Fruit fly (Drosophila melanogaster): Measurements from ENCODE around the gene cDIP.

Gene cDIP

DNA sequence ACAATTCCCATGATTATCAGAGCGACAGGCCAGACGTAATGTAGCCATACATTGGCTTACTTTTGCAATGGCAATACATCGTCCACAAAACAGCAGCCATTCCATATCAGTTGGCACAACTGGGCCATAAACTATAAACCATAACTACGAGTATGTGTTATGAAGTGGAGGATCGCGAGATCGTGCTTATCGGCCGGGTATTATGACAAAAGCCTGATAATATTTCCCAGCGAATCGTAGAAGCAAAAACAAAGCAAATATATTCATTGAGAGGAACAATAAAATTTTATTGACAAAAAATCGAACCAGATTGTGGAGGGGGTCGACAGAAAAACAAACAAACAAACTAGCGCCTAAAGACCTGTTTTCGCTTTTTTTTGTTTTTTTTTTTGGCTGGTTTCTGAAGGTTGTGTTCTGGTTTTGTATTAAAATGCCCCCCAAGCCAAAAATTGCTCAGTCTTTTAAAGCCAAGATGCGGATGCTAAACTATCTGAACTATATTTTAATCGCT lies 2.5 kb upstream of the cDIP start, which contains the start of gene CG5810 (continued):
- TF ChIP-seq CG7786 (GFP tag; optimal IDR thresholded peaks at IDR 0.05) (no peak), CG31365 (tag; optimal IDR thresholded peaks at IDR 0.05) (no peak), CG8944 (GFP tag; optimal IDR thresholded peaks at IDR 0.05) (no peak), Ets97D (GFP tag; optimal IDR thresholded peaks at IDR 0.05) (no peak), CG14965 (GFP tag; optimal IDR thresholded peaks at IDR 0.05; ENCODE audit: borderline replicate concordance) (no peak), bab2 (GFP tag; optimal IDR thresholded peaks at IDR 0.05) (no peak), CG2116 (GFP tag; optimal IDR thresholded peaks at IDR 0.05) (no peak), CG10209 (GFP tag; optimal IDR thresholded peaks at IDR 0.05) (no peak), cwo (GFP tag; optimal IDR thresholded peaks at IDR 0.05) (peak; percentile 60), Kr (GFP tag; optimal IDR thresholded peaks at IDR 0.05) (no peak), otp (GFP tag; IDR thresholded peaks at IDR 0.05) (no peak), Blimp-1 (GFP tag; optimal IDR thresholded peaks at IDR 0.05) (no peak), D19B (GFP tag; optimal IDR thresholded peaks at IDR 0.05) (no peak), CG8089 (GFP tag; optimal IDR thresholded peaks at IDR 0.05) (no peak), zen2 (GFP tag; IDR thresholded peaks at IDR 0.05; ENCODE audit: partially characterized antibody) (no peak), ci (GFP tag; IDR thresholded peaks at IDR 0.05) (no peak), hbn (GFP tag; IDR thresholded peaks at IDR 0.05; ENCODE audit: partially characterized antibody) (no peak), sisA (GFP tag; IDR thresholded peaks at IDR 0.05) (no peak), Usf (GFP tag; optimal IDR thresholded peaks at IDR 0.05) (no peak), CG2199 (GFP tag; IDR thresholded peaks at IDR 0.05) (no peak), TFAM (GFP tag; optimal IDR thresholded peaks at IDR 0.05) (no peak), Hr39 (optimal IDR thresholded peaks at IDR 0.05) (no peak), CG8281 (tag; optimal IDR thresholded peaks at IDR 0.05) (peak; percentile 7), CG34376 (GFP tag; optimal IDR thresholded peaks at IDR 0.05) (peak; percentile 93), CG9932 (GFP tag; IDR thresholded peaks at IDR 0.05) (no peak), CG17359 (tag; optimal IDR thresholded peaks at IDR 0.05) (no peak), CG11398 (GFP tag; optimal IDR thresholded peaks at IDR 0.05) (no peak), E2f1 (GFP tag; IDR thresholded peaks at IDR 0.05) (no peak), Hr3 (GFP tag; optimal IDR thresholded peaks at IDR 0.05) (no peak), CG8290 (GFP tag; optimal IDR thresholded peaks at IDR 0.05) (no peak), CG8290 (tag; optimal IDR thresholded peaks at IDR 0.05) (peak in 1 of 2 experiments; percentile 86), CG14441 (GFP tag; IDR thresholded peaks at IDR 0.05) (no peak), so (GFP tag; IDR thresholded peaks at IDR 0.05) (no peak; the same call in 2 of the 3 replicates), wek (GFP tag; optimal IDR thresholded peaks at IDR 0.05) (no peak), CG15514 (GFP tag; optimal IDR thresholded peaks at IDR 0.05) (peak; percentile 32), CG32532 (GFP tag; IDR thresholded peaks at IDR 0.05) (no peak), mirr (GFP tag; optimal IDR thresholded peaks at IDR 0.05) (peak; percentile 81), repo (GFP tag; optimal IDR thresholded peaks at IDR 0.05) (no peak), Jarid2 (GFP tag; optimal IDR thresholded peaks at IDR 0.05) (no peak), Dip2 (GFP tag; IDR thresholded peaks at IDR 0.05) (no peak), CG1792 (GFP tag; optimal IDR thresholded peaks at IDR 0.05) (no peak), H2.0 (GFP tag; IDR thresholded peaks at IDR 0.05) (no peak), exex (tag; optimal IDR thresholded peaks at IDR 0.05) (peak; percentile 91), Fer1 (GFP tag; optimal IDR thresholded peaks at IDR 0.05) (peak; percentile 48), gfzf (GFP tag; optimal IDR thresholded peaks at IDR 0.05) (no peak), fd96Cb (tag; optimal IDR thresholded peaks at IDR 0.05) (no peak), CG3281 (GFP tag; optimal IDR thresholded peaks at IDR 0.05) (peak; percentile 39), CG15011 (GFP tag; optimal IDR thresholded peaks at IDR 0.05) (no peak), pan (optimal IDR thresholded peaks at IDR 0.05) (no peak), pan (GFP tag; optimal IDR thresholded peaks at IDR 0.05 in 1 of 2, IDR thresholded peaks at IDR 0.05 in 1 of 2) (no peak), CG12219 (GFP tag; optimal IDR thresholded peaks at IDR 0.05) (peak; percentile 51), zen (tag; optimal IDR thresholded peaks at IDR 0.05) (no peak)

Measured in whole organism, embryonic.